Worm (Caenorhabditis elegans) whole organism, L4/young adult: ENCODE data around the gene Y56A3A.41.

Experiments used
- dao-5 ChIP-seq: sonication (generic microtip); optimal IDR thresholded peaks from 2 replicates; lab custom pipeline; 2016; ENCODE audit warnings: missing genotype, missing genetic modification characterization, moderate library complexity, missing compliant biosample characterization
- him-1 ChIP-seq: sonication (generic microtip); optimal IDR thresholded peaks from 2 replicates; lab custom pipeline; 2016; ENCODE audit warnings: missing genotype, missing genetic modification reagents, missing genetic modification characterization, missing compliant biosample characterization

- no peak for TF ChIP-seq dao-5
- no peak for TF ChIP-seq him-1 (tag; lab: Kevin White, UChicago)
Measured at ce11 chrIII:11856852-11857251, 36.0 kb downstream of the Y56A3A.41 start.
